Worm (Caenorhabditis elegans): ENCODE measurements around the gene lgc-41.

lgc-41 gene

ce11 chrX:10437421-10437820 lies 16.6 kb upstream of the lgc-41 start:
- TF ChIP-seq nhr-237 (tag; optimal IDR thresholded peaks at IDR 0.05) (no peak), lin-32 (GFP tag; optimal IDR thresholded peaks at IDR 0.05) (no peak), nhr-2 (tag; optimal IDR thresholded peaks at IDR 0.05) (no peak), tbx-8 (GFP tag; optimal IDR thresholded peaks at IDR 0.05) (no peak), ztf-11 (tag; optimal IDR thresholded peaks at IDR 0.05) (no peak), snpc-4 (tag; optimal IDR thresholded peaks at IDR 0.05) (no peak), nhr-28 (tag; optimal IDR thresholded peaks at IDR 0.05) (no peak), sptf-1 (tag; optimal IDR thresholded peaks at IDR 0.05) (no peak), ceh-39 (tag; optimal IDR thresholded peaks at IDR 0.05) (no peak), unc-62 (GFP tag; optimal IDR thresholded peaks at IDR 0.05) (no peak), unc-120 (tag; optimal IDR thresholded peaks at IDR 0.05; ENCODE audit: poor library complexity, severe bottlenecking) (no peak), mab-5 (tag; optimal IDR thresholded peaks at IDR 0.05) (no peak), lsy-2 (tag; optimal IDR thresholded peaks at IDR 0.05) (no peak), drap-1 (GFP tag; optimal IDR thresholded peaks at IDR 0.05) (no peak), nhr-76 (tag; optimal IDR thresholded peaks at IDR 0.05) (no peak)

ce11 chrX:10440781-10441180 lies 13.3 kb upstream of the lgc-41 start:
- TF ChIP-seq nhr-12 (tag; optimal IDR thresholded peaks at IDR 0.05) (no peak), lin-13 (tag; optimal IDR thresholded peaks at IDR 0.05) (no peak), nhr-237 (tag; optimal IDR thresholded peaks at IDR 0.05) (no peak), ztf-11 (tag; optimal IDR thresholded peaks at IDR 0.05) (no peak), snpc-4 (tag; optimal IDR thresholded peaks at IDR 0.05) (no peak), sem-2 (GFP tag; optimal IDR thresholded peaks at IDR 0.05) (no peak), unc-120 (tag; optimal IDR thresholded peaks at IDR 0.05; ENCODE audit: poor library complexity, severe bottlenecking) (no peak), pha-4 (tag; optimal IDR thresholded peaks at IDR 0.05) (no peak), cnd-1 (tag; optimal IDR thresholded peaks at IDR 0.05) (no peak), unc-39 (tag; optimal IDR thresholded peaks at IDR 0.05) (no peak), ceh-83 (GFP tag; optimal IDR thresholded peaks at IDR 0.05) (no peak), blmp-1 (tag; optimal IDR thresholded peaks at IDR 0.05) (no peak), hlh-1 (tag; optimal IDR thresholded peaks at IDR 0.05) (no peak), nhr-28 (tag; optimal IDR thresholded peaks at IDR 0.05) (no peak), nhr-2 (tag; optimal IDR thresholded peaks at IDR 0.05) (no peak), lsy-2 (tag; optimal IDR thresholded peaks at IDR 0.05) (no peak), drap-1 (GFP tag; optimal IDR thresholded peaks at IDR 0.05) (no peak), lin-32 (GFP tag; optimal IDR thresholded peaks at IDR 0.05) (no peak), ces-1 (GFP tag; optimal IDR thresholded peaks at IDR 0.05) (no peak), unc-62 (GFP tag; optimal IDR thresholded peaks at IDR 0.05) (no peak)

ce11 chrX:10443836-10444235 lies 10.2 kb upstream of the lgc-41 start, which contains the start of gene C39B10.3:
TSS of gene C39B10.3 (plus strand) at chrX:10444136.
- no peak for TF ChIP-seq ceh-83 (GFP tag; optimal IDR thresholded peaks at IDR 0.05)
- no peak for TF ChIP-seq bed-3 (GFP tag; optimal IDR thresholded peaks at IDR 0.05)
- no peak for TF ChIP-seq flh-1 (GFP tag; optimal IDR thresholded peaks at IDR 0.05)
- TF ChIP-seq elt-1 (tag; optimal IDR thresholded peaks at IDR 0.05; ENCODE audit: borderline replicate concordance, insufficient read depth): no peak
- TF ChIP-seq ceh-43 (GFP tag; optimal IDR thresholded peaks at IDR 0.05): no peak
- TF ChIP-seq ham-2 (GFP tag; optimal IDR thresholded peaks at IDR 0.05): no peak
- no peak for TF ChIP-seq lin-32 (GFP tag; optimal IDR thresholded peaks at IDR 0.05)
- TF ChIP-seq ztf-11 (tag; optimal IDR thresholded peaks at IDR 0.05): no peak
- no peak for TF ChIP-seq nhr-28 (tag; optimal IDR thresholded peaks at IDR 0.05)
- no peak for TF ChIP-seq zip-8 (tag; optimal IDR thresholded peaks at IDR 0.05)
- TF ChIP-seq nhr-76 (tag; optimal IDR thresholded peaks at IDR 0.05): no peak
- no peak for TF ChIP-seq sptf-1 (tag; optimal IDR thresholded peaks at IDR 0.05)

ce11 chrX:10444705-10445104 lies 9.4 kb upstream of the lgc-41 start, which contains the start of gene C39B10.4:
TSS of gene C39B10.4 (plus strand) at chrX:10445005.
- TF ChIP-seq lin-13 (tag; optimal IDR thresholded peaks at IDR 0.05): no peak
- no peak for TF ChIP-seq unc-120 (tag; optimal IDR thresholded peaks at IDR 0.05; ENCODE audit: poor library complexity, severe bottlenecking)
- TF ChIP-seq lsy-2 (tag; optimal IDR thresholded peaks at IDR 0.05): no peak
- TF ChIP-seq unc-39 (tag; optimal IDR thresholded peaks at IDR 0.05): no peak
- no peak for TF ChIP-seq elt-1 (tag; optimal IDR thresholded peaks at IDR 0.05; ENCODE audit: borderline replicate concordance, insufficient read depth)
- TF ChIP-seq ceh-43 (GFP tag; optimal IDR thresholded peaks at IDR 0.05): no peak
- no peak for TF ChIP-seq unc-62 (GFP tag; optimal IDR thresholded peaks at IDR 0.05)
- TF ChIP-seq hlh-1 (tag; optimal IDR thresholded peaks at IDR 0.05): no peak
- TF ChIP-seq drap-1 (GFP tag; optimal IDR thresholded peaks at IDR 0.05): no peak
- TF ChIP-seq ceh-39 (tag; optimal IDR thresholded peaks at IDR 0.05): no peak

ce11 chrX:10446982-10447381 lies 7.1 kb upstream of the lgc-41 start, which contains the start of gene C39B10.5:
TSS of gene C39B10.5 (plus strand) at chrX:10447343.
- TF ChIP-seq ztf-11 (tag; optimal IDR thresholded peaks at IDR 0.05) (no peak), tbx-8 (GFP tag; optimal IDR thresholded peaks at IDR 0.05) (no peak), ceh-39 (tag; optimal IDR thresholded peaks at IDR 0.05) (no peak), mab-5 (tag; optimal IDR thresholded peaks at IDR 0.05) (no peak), unc-62 (GFP tag; optimal IDR thresholded peaks at IDR 0.05) (no peak)

All from whole organism, mixed stage, embryonic.